Fruit fly (Drosophila melanogaster) whole organism, embryonic: Measurements from ENCODE around the gene Ptpmeg2.

Source experiments
- ATbp ChIP-seq: fragments of 200-800 bp; sonication (Bioruptor generic); optimal IDR thresholded peaks from 2 replicates; lab custom pipeline; 2017; ENCODE audit warnings: missing biosample characterization, mild to moderate bottlenecking, missing genetic modification characterization, missing genetic modification reagents
- Asciz ChIP-seq: fragments of 200-800 bp; sonication (Bioruptor generic); optimal IDR thresholded peaks from 2 replicates; lab custom pipeline; 2017; ENCODE audit warnings: missing biosample characterization, mild to moderate bottlenecking, missing genetic modification characterization, missing genetic modification reagents
- Atf6 ChIP-seq: fragments of 200-800 bp; sonication (Bioruptor generic); IDR thresholded peaks from 2 replicates; pipeline ENCODE4 v1.3.6; 2022; ENCODE audit warnings: missing biosample characterization, missing genetic modification characterization
- CG10147 ChIP-seq: fragments of 200-800 bp; sonication (Bioruptor generic); optimal IDR thresholded peaks from 2 replicates; lab custom pipeline; 2019; ENCODE audit warnings: missing biosample characterization, mild to moderate bottlenecking, missing genetic modification characterization, moderate library complexity
- CG12155 ChIP-seq: fragments of 200-800 bp; sonication (Bioruptor generic); optimal IDR thresholded peaks from 3 replicates; lab custom pipeline; 2016; ENCODE audit warnings: missing biosample characterization, missing genetic modification characterization
- CG13894 ChIP-seq: fragments of 200-800 bp; sonication (Bioruptor generic); optimal IDR thresholded peaks from 3 replicates; lab custom pipeline; 2018; ENCODE audit warnings: missing biosample characterization, mild to moderate bottlenecking, missing genetic modification characterization, moderate library complexity
- CG14014 ChIP-seq: fragments of 200-800 bp; sonication (Bioruptor generic); IDR thresholded peaks from 2 replicates; pipeline ENCODE4 v1.3.6; 2022; ENCODE audit warnings: missing biosample characterization, missing genetic modification characterization
- CG15696 ChIP-seq: fragments of 200-800 bp; sonication (Bioruptor generic); optimal IDR thresholded peaks from 2 replicates; lab custom pipeline; 2019; ENCODE audit warnings: missing biosample characterization, mild to moderate bottlenecking, missing genetic modification characterization, moderate library complexity
- CG17328 ChIP-seq: fragments of 200-800 bp; sonication (Bioruptor generic); IDR thresholded peaks from 2 replicates; pipeline ENCODE4 v1.3.6; 2022; ENCODE audit warnings: missing biosample characterization, missing genetic modification characterization
- CG17385 ChIP-seq: fragments of 200-800 bp; sonication (Bioruptor generic); optimal IDR thresholded peaks from 3 replicates; lab custom pipeline; 2018; ENCODE audit warnings: missing biosample characterization, mild to moderate bottlenecking, missing genetic modification characterization
- CG17568 ChIP-seq: fragments of 200-800 bp; sonication (Bioruptor generic); optimal IDR thresholded peaks from 2 replicates; lab custom pipeline; 2018; ENCODE audit warnings: missing biosample characterization, mild to moderate bottlenecking, missing genetic modification characterization, moderate library complexity
- CG30431 ChIP-seq: fragments of 200-800 bp; sonication (Bioruptor generic); optimal IDR thresholded peaks from 2 replicates; lab custom pipeline; 2017; ENCODE audit warnings: missing biosample characterization, missing genetic modification characterization
- CG3847 ChIP-seq: fragments of 200-800 bp; sonication (Bioruptor generic); IDR thresholded peaks from 2 replicates; pipeline ENCODE4 v1.3.6; 2022; ENCODE audit warnings: missing biosample characterization, missing genetic modification characterization
- CG4730 ChIP-seq: fragments of 200-800 bp; sonication (Bioruptor generic); IDR thresholded peaks from 2 replicates; pipeline ENCODE4 v1.3.6; 2022; ENCODE audit warnings: missing biosample characterization, missing genetic modification characterization
- CG7357 ChIP-seq: fragments of 200-800 bp; sonication (Bioruptor generic); IDR thresholded peaks from 3 replicates; pipeline ENCODE4 v1.3.6; 2022; ENCODE audit warnings: missing biosample characterization, missing genetic modification characterization
- CG7556 ChIP-seq: fragments of 200-800 bp; sonication (Bioruptor generic); optimal IDR thresholded peaks from 2 replicates; lab custom pipeline; 2017; ENCODE audit warnings: missing biosample characterization, mild to moderate bottlenecking, missing genetic modification characterization
- CG8765 ChIP-seq: fragments of 200-800 bp; sonication (Bioruptor generic); IDR thresholded peaks from 2 replicates; pipeline ENCODE4 v1.3.6; 2022; ENCODE audit warnings: missing biosample characterization, missing genetic modification characterization
- CG9215 ChIP-seq: fragments of 200-800 bp; sonication (Bioruptor generic); IDR thresholded peaks from 2 replicates; pipeline ENCODE4 v1.3.6; 2022; ENCODE audit warnings: missing biosample characterization, missing genetic modification characterization
- CG9817 ChIP-seq: fragments of 200-800 bp; sonication (Bioruptor generic); optimal IDR thresholded peaks from 2 replicates; lab custom pipeline; 2018; ENCODE audit warnings: missing biosample characterization, mild to moderate bottlenecking, missing genetic modification characterization, moderate library complexity
- Doc2 ChIP-seq: fragments of 200-800 bp; sonication (Bioruptor generic); IDR thresholded peaks from 2 replicates; pipeline ENCODE4 v1.3.6; 2022; ENCODE audit warnings: missing biosample characterization, missing genetic modification characterization
- Drgx ChIP-seq: fragments of 200-800 bp; sonication (Bioruptor generic); IDR thresholded peaks from 2 replicates; pipeline ENCODE4 v1.3.6; 2022; ENCODE audit warnings: missing biosample characterization, missing genetic modification characterization
- Fer1 ChIP-seq: fragments of 200-800 bp; sonication (Bioruptor generic); optimal IDR thresholded peaks from 2 replicates; lab custom pipeline; 2017; ENCODE audit warnings: missing biosample characterization, mild to moderate bottlenecking, missing genetic modification characterization
- H2.0 ChIP-seq: fragments of 200-800 bp; sonication (Bioruptor generic); IDR thresholded peaks from 2 replicates; pipeline ENCODE4 v1.3.6; 2022; ENCODE audit warnings: missing biosample characterization, missing genetic modification characterization
- Jarid2 ChIP-seq: fragments of 200-800 bp; sonication (Bioruptor generic); optimal IDR thresholded peaks from 3 replicates; lab custom pipeline; 2017; ENCODE audit warnings: mild to moderate bottlenecking, missing biosample characterization, missing genetic modification reagents, missing genetic modification characterization
- Lim3 ChIP-seq: fragments of 200-800 bp; sonication (Bioruptor generic); IDR thresholded peaks from 2 replicates; pipeline ENCODE4 v1.3.6; 2022; ENCODE audit warnings: missing biosample characterization, missing genetic modification characterization
- Lpt ChIP-seq: fragments of >200 bp; optimal IDR thresholded peaks from 2 replicates; lab custom pipeline; 2018; ENCODE audit warnings: missing biosample characterization, missing genetic modification characterization
- Myb ChIP-seq: fragments of 200-800 bp; sonication (Bioruptor generic); optimal IDR thresholded peaks from 2 replicates; lab custom pipeline; 2016; ENCODE audit warnings: missing biosample characterization, missing genetic modification characterization
- Poxn ChIP-seq: fragments of 200-800 bp; sonication (Bioruptor generic); IDR thresholded peaks from 2 replicates; pipeline ENCODE4 v1.3.6; 2022; ENCODE audit warnings: missing biosample characterization, missing genetic modification characterization
- Scr ChIP-seq: fragments of 200-800 bp; sonication (Bioruptor generic); IDR thresholded peaks from 2 replicates; pipeline ENCODE4 v1.3.6; 2022; ENCODE audit warnings: missing biosample characterization, missing genetic modification characterization; ENCODE audit not compliant: partially characterized antibody
- Sry-δ ChIP-seq: fragments of 200-800 bp; sonication (Bioruptor generic); optimal IDR thresholded peaks from 2 replicates; lab custom pipeline; 2016; ENCODE audit warnings: missing biosample characterization, missing genetic modification characterization
- al ChIP-seq: fragments of 200-800 bp; sonication (Bioruptor generic); IDR thresholded peaks from 2 replicates; pipeline ENCODE4 v1.3.6; 2022; ENCODE audit warnings: missing biosample characterization, missing genetic modification characterization
- aop ChIP-seq: fragments of 200-800 bp; sonication (Bioruptor generic); IDR thresholded peaks from 2 replicates; pipeline ENCODE4 v1.3.6; 2022; ENCODE audit warnings: missing biosample characterization, missing genetic modification characterization
- bsh ChIP-seq, 2 experiments: fragments of 200-800 bp; sonication (Bioruptor generic); optimal IDR thresholded peaks; 2 replicates each; lab custom pipeline; 2017 to 2018; ENCODE audit warnings: mild to moderate bottlenecking in 2 of 2, missing biosample characterization in 2 of 2, missing genetic modification characterization in 2 of 2, moderate library complexity in 1 of 2
- cg ChIP-seq: fragments of 200-800 bp; sonication (Bioruptor generic); optimal IDR thresholded peaks from 3 replicates; lab custom pipeline; 2019; ENCODE audit warnings: missing biosample characterization, mild to moderate bottlenecking, missing genetic modification characterization, moderate library complexity
- ci ChIP-seq: fragments of 200-800 bp; sonication (Bioruptor generic); IDR thresholded peaks from 3 replicates; pipeline ENCODE4 v1.3.6; 2022; ENCODE audit warnings: missing biosample characterization, missing genetic modification characterization
- cwo ChIP-seq: fragments of 200-800 bp; sonication (Bioruptor generic); optimal IDR thresholded peaks from 3 replicates; lab custom pipeline; 2017; ENCODE audit warnings: missing biosample characterization, missing genetic modification characterization, mild to moderate bottlenecking, moderate library complexity, missing genetic modification reagents
- emc ChIP-seq: fragments of 200-800 bp; sonication (Bioruptor generic); optimal IDR thresholded peaks from 2 replicates; lab custom pipeline; 2016; ENCODE audit warnings: missing biosample characterization, missing genetic modification characterization
- fd3F ChIP-seq: fragments of 200-800 bp; sonication (Bioruptor generic); optimal IDR thresholded peaks from 2 replicates; lab custom pipeline; 2018; ENCODE audit warnings: missing biosample characterization, mild to moderate bottlenecking, missing genetic modification characterization, moderate library complexity
- fu2 ChIP-seq: fragments of 200-800 bp; sonication (Bioruptor generic); optimal IDR thresholded peaks from 2 replicates; lab custom pipeline; 2016; ENCODE audit warnings: missing biosample characterization, missing genetic modification characterization
- grau ChIP-seq: fragments of 200-800 bp; optimal IDR thresholded peaks from 3 replicates; lab custom pipeline; 2019; ENCODE audit warnings: missing biosample characterization, mild to moderate bottlenecking, missing genetic modification characterization, moderate library complexity
- klu ChIP-seq: fragments of 200-800 bp; sonication (Bioruptor generic); IDR thresholded peaks from 2 replicates; pipeline ENCODE4 v1.3.6; 2022; ENCODE audit warnings: missing biosample characterization, missing genetic modification characterization
- nom ChIP-seq: fragments of 200-800 bp; sonication (Bioruptor generic); optimal IDR thresholded peaks from 2 replicates; lab custom pipeline; 2017; ENCODE audit warnings: missing biosample characterization, missing genetic modification characterization, mild to moderate bottlenecking, moderate library complexity, missing genetic modification reagents
- onecut ChIP-seq: fragments of 200-800 bp; sonication (Bioruptor generic); IDR thresholded peaks from 2 replicates; pipeline ENCODE4 v1.3.6; 2022; ENCODE audit warnings: missing biosample characterization, missing genetic modification characterization
- pho ChIP-seq: fragments of 200-800 bp; sonication (Bioruptor generic); optimal IDR thresholded peaks from 2 replicates; lab custom pipeline; 2016; ENCODE audit warnings: missing biosample characterization, missing genetic modification characterization
- prd ChIP-seq, 3 experiments: fragments of >200 bp in 2 of 3; fragments of 200-800 bp in 1 of 3; sonication (Bioruptor generic) in 1 of 3; optimal IDR thresholded peaks in 2 of 3; IDR thresholded peaks in 1 of 3; 2 replicates in 2 of 3; 3 replicates in 1 of 3; pipeline versions ENCODE4 v1.3.6 to Lab custom; 2017 to 2022; ENCODE audit warnings: missing biosample characterization in 1 of 3, missing genetic modification characterization in 1 of 3
- rib ChIP-seq: fragments of 200-800 bp; sonication (Bioruptor generic); IDR thresholded peaks from 2 replicates; pipeline ENCODE4 v1.3.6; 2022; ENCODE audit warnings: missing biosample characterization, missing genetic modification characterization
- sim ChIP-seq: fragments of 200-800 bp; sonication (Bioruptor generic); IDR thresholded peaks from 2 replicates; pipeline ENCODE4 v1.3.6; 2022; ENCODE audit warnings: missing biosample characterization, missing genetic modification characterization
- slbo ChIP-seq: fragments of 200-800 bp; sonication (Bioruptor generic); IDR thresholded peaks from 2 replicates; pipeline ENCODE4 v1.3.6; 2022; ENCODE audit warnings: missing biosample characterization, missing genetic modification characterization
- sob ChIP-seq: fragments of 200-800 bp; sonication (Bioruptor generic); IDR thresholded peaks from 2 replicates; pipeline ENCODE4 v1.3.6; 2022; ENCODE audit warnings: missing biosample characterization, missing genetic modification characterization
- wek ChIP-seq: fragments of 200-800 bp; sonication (Bioruptor generic); optimal IDR thresholded peaks from 3 replicates; lab custom pipeline; 2018; ENCODE audit warnings: missing biosample characterization, mild to moderate bottlenecking, missing genetic modification characterization, moderate library complexity

Ptpmeg2 gene

dm6 chrX:9640690-9641149 is 18.2 kb downstream of the Ptpmeg2 start (continued):
- TF ChIP-seq H2.0, result peak; percentile 91
- TF ChIP-seq slbo (GFP tag; lab: Robert Waterston, UW), result peak; percentile 95
- TF ChIP-seq Jarid2 (GFP tag; lab: Kevin White, UChicago), result peak; percentile 87
- TF ChIP-seq ci (GFP tag; lab: Robert Waterston, UW), result peak; percentile 98
- peak; percentile 87 for TF ChIP-seq emc
- TF ChIP-seq CG12155 (GFP tag; lab: Kevin White, UChicago), result peak; percentile 93
- TF ChIP-seq Sry-δ (GFP tag; lab: Kevin White, UChicago), result peak; percentile 65
- peak; percentile 99 for TF ChIP-seq CG13894 (tag; lab: Kevin White, UChicago)
- TF ChIP-seq fd3F (GFP tag; lab: Kevin White, UChicago), result peak; percentile 97
- TF ChIP-seq Lpt (GFP tag; lab: Kevin White, UChicago), result no peak
- peak; percentile 94 for TF ChIP-seq CG17328 (GFP tag; lab: Robert Waterston, UW)
- TF ChIP-seq Lim3 (GFP tag; lab: Robert Waterston, UW), result peak; percentile 60; the same call in 1 of the 2 replicates
- TF ChIP-seq prd (optimal IDR thresholded peaks at IDR 0.05; lab: Kevin White, UChicago), result no peak
- TF ChIP-seq prd (GFP tag; IDR thresholded peaks at IDR 0.05; lab: Robert Waterston, UW), result peak; percentile 88
- TF ChIP-seq wek (GFP tag; lab: Kevin White, UChicago), result peak; percentile 93
- TF ChIP-seq CG7556, result peak; percentile 96
- TF ChIP-seq CG9817 (tag; lab: Kevin White, UChicago), result peak; percentile 97
- peak; percentile 94 for TF ChIP-seq onecut (GFP tag; lab: Robert Waterston, UW)
- peak; percentile 85 for TF ChIP-seq sim (GFP tag; lab: Robert Waterston, UW)
- TF ChIP-seq klu (GFP tag; lab: Robert Waterston, UW), result peak; percentile 65
- peak; percentile 82 for TF ChIP-seq Myb (GFP tag; lab: Kevin White, UChicago)
- peak; percentile 51 for TF ChIP-seq cg (GFP tag; lab: Kevin White, UChicago)
- peak; percentile 97 for TF ChIP-seq CG14014 (GFP tag; lab: Robert Waterston, UW)
- TF ChIP-seq cwo (GFP tag; lab: Kevin White, UChicago), result peak; percentile 97
- peak; percentile 59 to 96 for TF ChIP-seq bsh (GFP tag; optimal IDR thresholded peaks at IDR 0.05; lab: Kevin White, UChicago)
- peak; percentile 67; the same call in 1 of the 2 replicates for TF ChIP-seq CG8765
- TF ChIP-seq Doc2 (GFP tag; lab: Robert Waterston, UW), result peak; percentile 32; the same call in 1 of the 2 replicates
- peak; percentile 88 for TF ChIP-seq CG4730 (GFP tag; lab: Robert Waterston, UW)
- peak; percentile 86 for TF ChIP-seq aop (GFP tag; lab: Robert Waterston, UW)
- TF ChIP-seq rib, result peak; percentile 97
- peak; percentile 98 for TF ChIP-seq Asciz
- peak; percentile 82 for TF ChIP-seq CG7357 (GFP tag; lab: Robert Waterston, UW)
- TF ChIP-seq grau (tag; lab: Kevin White, UChicago), result peak; percentile 97
- TF ChIP-seq CG10147, result peak; percentile 99
- peak; percentile 99 for TF ChIP-seq Fer1
- peak; percentile 79 for TF ChIP-seq CG15696
- peak; percentile 79 for TF ChIP-seq CG30431 (GFP tag; lab: Kevin White, UChicago)
- TF ChIP-seq Drgx (GFP tag; lab: Robert Waterston, UW), result peak; percentile 96
- peak; percentile 97 for TF ChIP-seq pho (GFP tag; lab: Kevin White, UChicago)
- peak; percentile 77 for TF ChIP-seq nom (GFP tag; lab: Kevin White, UChicago)
- peak; percentile 81 for TF ChIP-seq CG9215 (GFP tag; lab: Robert Waterston, UW)
- TF ChIP-seq al, result peak; percentile 90
- no peak for TF ChIP-seq Scr (GFP tag; lab: Robert Waterston, UW)
- TF ChIP-seq ATbp (GFP tag; lab: Kevin White, UChicago), result peak; percentile 94
- TF ChIP-seq CG17385 (GFP tag; lab: Kevin White, UChicago), result peak; percentile 96
- peak; percentile 98 for TF ChIP-seq Atf6
- peak; percentile 95 for TF ChIP-seq sob (GFP tag; lab: Robert Waterston, UW)
- peak; percentile 97 for TF ChIP-seq CG17568 (GFP tag; lab: Kevin White, UChicago)
- peak; percentile 90 for TF ChIP-seq fu2 (GFP tag; lab: Kevin White, UChicago)
- peak; percentile 94 for TF ChIP-seq CG3847 (GFP tag; lab: Robert Waterston, UW)
- TF ChIP-seq Poxn, result peak; percentile 82
